Worm (Caenorhabditis elegans) whole organism, L3 larva: ENCODE results near the gene B0024.3.
A peak's percentile ranks its signal among the peaks of the same experiment; 100 is the strongest.

Experiments
- R02D3.7 ChIP-seq: fragments of 150-350 bp; optimal IDR thresholded peaks from 2 replicates; lab custom pipeline; 2014; ENCODE audit warnings: missing biosample characterization, missing genetic modification characterization
- ZK546.5 ChIP-seq: sonication (generic microtip); optimal IDR thresholded peaks from 2 replicates; lab custom pipeline; 2017; ENCODE audit warnings: missing biosample characterization, missing genetic modification characterization
- aly-2 ChIP-seq: fragments of 150-350 bp; optimal IDR thresholded peaks from 2 replicates; lab custom pipeline; 2014; ENCODE audit warnings: missing biosample characterization, missing genetic modification characterization
- ceh-9 ChIP-seq: sonication (generic microtip); optimal IDR thresholded peaks from 2 replicates; lab custom pipeline; 2018; ENCODE audit warnings: missing biosample characterization, missing genetic modification characterization
- daf-12 ChIP-seq: fragments of 150-350 bp; optimal IDR thresholded peaks from 2 replicates; lab custom pipeline; 2014; ENCODE audit warnings: missing biosample characterization, missing genetic modification reagents, missing genetic modification characterization
- egl-27 ChIP-seq: sonication (generic microtip); optimal IDR thresholded peaks from 4 replicates; lab custom pipeline; 2017; ENCODE audit warnings: missing biosample characterization, missing genetic modification reagents, missing genetic modification characterization
- egl-5 ChIP-seq: fragments of 150-350 bp; optimal IDR thresholded peaks from 2 replicates; lab custom pipeline; 2017; ENCODE audit warnings: missing biosample characterization, missing genetic modification reagents, missing genetic modification characterization, inconsistent platforms
- elt-1 ChIP-seq: fragments of 150-350 bp; optimal IDR thresholded peaks from 2 replicates; lab custom pipeline; 2014; ENCODE audit warnings: missing biosample characterization, missing genetic modification characterization
- elt-2 ChIP-seq: sonication (generic microtip); optimal IDR thresholded peaks from 2 replicates; lab custom pipeline; 2016; ENCODE audit warnings: missing genetic modification reagents, mild to moderate bottlenecking, missing genetic modification characterization, missing compliant biosample characterization
- elt-3 ChIP-seq, 3 experiments: fragments of 150-350 bp in 1 of 3; sonication (generic microtip) in 2 of 3; optimal IDR thresholded peaks; 2 replicates in 2 of 3; 4 replicates in 1 of 3; lab custom pipeline; 2014 to 2017; ENCODE audit warnings: missing biosample characterization in 3 of 3, missing genetic modification characterization in 3 of 3
- eor-1 ChIP-seq, 2 experiments: fragments of 150-350 bp; optimal IDR thresholded peaks; 2 replicates each; lab custom pipeline; 2014 to 2018; ENCODE audit warnings: missing biosample characterization in 2 of 2, missing genetic modification characterization in 2 of 2
- fkh-2 ChIP-seq: fragments of 150-350 bp; optimal IDR thresholded peaks from 2 replicates; lab custom pipeline; 2014; ENCODE audit warnings: missing biosample characterization, missing genetic modification reagents, missing genetic modification characterization
- hmg-11 ChIP-seq: sonication (generic microtip); optimal IDR thresholded peaks from 2 replicates; lab custom pipeline; 2016; ENCODE audit warnings: missing genetic modification characterization, missing compliant biosample characterization
- jun-1 ChIP-seq: fragments of 150-350 bp; optimal IDR thresholded peaks from 2 replicates; lab custom pipeline; 2014; ENCODE audit warnings: missing biosample characterization, missing genetic modification reagents, missing genetic modification characterization
- lin-15B ChIP-seq: fragments of 150-350 bp; optimal IDR thresholded peaks from 2 replicates; lab custom pipeline; 2014; ENCODE audit warnings: missing biosample characterization, missing genetic modification characterization
- lin-39 ChIP-seq: fragments of 150-350 bp; optimal IDR thresholded peaks from 2 replicates; lab custom pipeline; 2018; ENCODE audit warnings: missing biosample characterization, missing genetic modification reagents, missing genetic modification characterization
- lsy-12 ChIP-seq: sonication (generic microtip); optimal IDR thresholded peaks from 2 replicates; lab custom pipeline; 2016; ENCODE audit warnings: mild to moderate bottlenecking, missing genetic modification characterization, missing compliant biosample characterization
- mdl-1 ChIP-seq: fragments of 150-350 bp; optimal IDR thresholded peaks from 2 replicates; lab custom pipeline; 2014; ENCODE audit warnings: missing biosample characterization, missing genetic modification characterization
- mml-1 ChIP-seq: fragments of 150-350 bp; sonication (generic microtip); optimal IDR thresholded peaks from 3 replicates; lab custom pipeline; 2014; ENCODE audit warnings: missing biosample characterization, missing genetic modification characterization
- nfya-1 ChIP-seq: sonication (generic microtip); optimal IDR thresholded peaks from 2 replicates; lab custom pipeline; 2017; ENCODE audit warnings: missing genetic modification characterization, mild to moderate bottlenecking, missing compliant biosample characterization, antibody characterized with exemption, moderate library complexity; ENCODE audit not compliant: insufficient read depth
- nhr-12 ChIP-seq: fragments of 150-350 bp; optimal IDR thresholded peaks from 2 replicates; lab custom pipeline; 2014; ENCODE audit warnings: missing biosample characterization, missing genetic modification characterization
- nhr-23 ChIP-seq: fragments of 150-350 bp; optimal IDR thresholded peaks from 2 replicates; lab custom pipeline; 2014; ENCODE audit warnings: missing biosample characterization, missing genetic modification reagents, missing genetic modification characterization
- nhr-237 ChIP-seq: fragments of 150-350 bp; optimal IDR thresholded peaks from 2 replicates; lab custom pipeline; 2014; ENCODE audit warnings: missing biosample characterization, missing genetic modification characterization
- nhr-25 ChIP-seq: sonication (generic microtip); optimal IDR thresholded peaks from 2 replicates; lab custom pipeline; 2017; ENCODE audit warnings: missing biosample characterization, missing genetic modification characterization
- nhr-28 ChIP-seq: fragments of 150-350 bp; optimal IDR thresholded peaks from 2 replicates; lab custom pipeline; 2014; ENCODE audit warnings: missing biosample characterization, missing genetic modification characterization
- nhr-67 ChIP-seq: fragments of 150-350 bp; optimal IDR thresholded peaks from 2 replicates; lab custom pipeline; 2014; ENCODE audit warnings: missing biosample characterization, missing genetic modification characterization
- nhr-76 ChIP-seq: fragments of 150-350 bp; sonication (generic microtip); optimal IDR thresholded peaks from 5 replicates; lab custom pipeline; 2014; ENCODE audit warnings: missing biosample characterization, missing genetic modification characterization
- nhr-77 ChIP-seq: fragments of 150-350 bp; optimal IDR thresholded peaks from 2 replicates; lab custom pipeline; 2014; ENCODE audit warnings: missing biosample characterization, missing genetic modification characterization
- pha-4 ChIP-seq: fragments of 150-350 bp; optimal IDR thresholded peaks from 2 replicates; lab custom pipeline; 2014; ENCODE audit warnings: missing biosample characterization, missing genetic modification reagents, missing genetic modification characterization
- sea-2 ChIP-seq: fragments of 150-350 bp; sonication (generic microtip); optimal IDR thresholded peaks from 4 replicates; lab custom pipeline; 2014; ENCODE audit warnings: missing biosample characterization, missing genetic modification reagents, missing genetic modification characterization
- unc-39 ChIP-seq: sonication (generic microtip); optimal IDR thresholded peaks from 4 replicates; lab custom pipeline; 2017; ENCODE audit warnings: missing biosample characterization, missing genetic modification characterization
- unc-62 ChIP-seq: fragments of 150-350 bp; sonication (generic microtip); optimal IDR thresholded peaks from 4 replicates; lab custom pipeline; 2014; ENCODE audit warnings: missing biosample characterization, missing genetic modification reagents, missing genetic modification characterization
- zag-1 ChIP-seq: fragments of 150-350 bp; optimal IDR thresholded peaks from 2 replicates; lab custom pipeline; 2014; ENCODE audit warnings: missing biosample characterization, missing genetic modification characterization
- ztf-4 ChIP-seq: fragments of 150-350 bp; optimal IDR thresholded peaks from 2 replicates; lab custom pipeline; 2014; ENCODE audit warnings: missing biosample characterization, missing genetic modification characterization

Gene B0024.3

DNA sequence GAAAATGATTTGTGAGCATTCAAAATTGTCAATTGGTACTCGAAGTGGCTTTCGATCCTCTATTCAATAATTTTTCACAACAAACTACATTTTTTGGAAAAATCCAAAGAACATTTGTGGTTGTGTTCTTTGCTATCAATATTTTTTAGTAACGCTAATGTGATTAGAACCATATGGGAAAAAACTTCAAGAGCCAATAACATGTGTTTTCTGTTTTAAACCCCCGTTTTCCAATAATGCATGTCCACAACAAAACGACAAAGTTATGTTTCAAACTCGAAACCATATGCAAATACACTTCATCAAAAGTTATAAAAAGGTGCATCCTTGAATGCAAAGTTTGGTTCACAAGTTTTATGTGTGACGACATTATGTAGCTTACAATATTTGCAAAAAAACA, 1.5 kb upstream of the B0024.3 start:
- TF ChIP-seq elt-3 (tag; optimal IDR thresholded peaks at IDR 0.05; lab: Kevin White, UChicago): no peak
- no peak for TF ChIP-seq unc-39 (tag; lab: Kevin White, UChicago)
- no peak for TF ChIP-seq unc-62 (GFP tag; lab: Kevin White, UChicago)

ce11 chrV:10289743-10290142, 2.4 kb downstream of the B0024.3 start, which contains the start of gene B0024.15:
B0024.15 (plus strand) TSS chrV:10290043.
- TF ChIP-seq ZK546.5 (tag; lab: Kevin White, UChicago): no peak
- TF ChIP-seq nhr-77 (tag; lab: Kevin White, UChicago): no peak
- no peak for TF ChIP-seq hmg-11
- no peak for TF ChIP-seq ceh-9 (tag; lab: Kevin White, UChicago)
- TF ChIP-seq nhr-23 (tag; lab: Kevin White, UChicago): no peak
- no peak for TF ChIP-seq unc-39 (tag; lab: Kevin White, UChicago)
- TF ChIP-seq nhr-67 (tag; lab: Kevin White, UChicago): no peak
- no peak for TF ChIP-seq elt-2 (tag; lab: Kevin White, UChicago)
- TF ChIP-seq lin-15B: no peak
- TF ChIP-seq daf-12 (tag; lab: Kevin White, UChicago): no peak
- no peak for TF ChIP-seq fkh-2 (tag; lab: Kevin White, UChicago)
- no peak for TF ChIP-seq nhr-12
- TF ChIP-seq jun-1 (tag; lab: Kevin White, UChicago): no peak
- no peak for TF ChIP-seq R02D3.7 (tag; lab: Kevin White, UChicago)
- TF ChIP-seq ztf-4 (tag; lab: Kevin White, UChicago): no peak
- no peak for TF ChIP-seq pha-4
- no peak for TF ChIP-seq nhr-237 (tag; lab: Kevin White, UChicago)
- TF ChIP-seq nfya-1: no peak
- TF ChIP-seq nhr-28 (tag; lab: Kevin White, UChicago): no peak
- no peak for TF ChIP-seq mdl-1

ce11 chrV:10291848-10292247, 4.5 kb downstream of the B0024.3 start:
- TF ChIP-seq hmg-11 (no peak), lin-15B (no peak), nhr-237 (tag; lab: Kevin White, UChicago) (no peak), eor-1 (tag; optimal IDR thresholded peaks at IDR 0.05; lab: Kevin White, UChicago) (no peak), unc-62 (GFP tag; lab: Kevin White, UChicago) (no peak), mml-1 (tag; lab: Kevin White, UChicago) (no peak), egl-5 (tag; lab: Kevin White, UChicago) (no peak), lin-39 (tag; lab: Kevin White, UChicago) (no peak), mdl-1 (no peak), nhr-76 (tag; lab: Kevin White, UChicago) (no peak), aly-2 (no peak), unc-39 (tag; lab: Kevin White, UChicago) (no peak)
- TF ChIP-seq, all 47 proteins: peak for 0

ce11 chrV:10292819-10293357, 5.5 kb downstream of the B0024.3 start, which contains the start of gene col-149:
col-149 (minus strand) TSS chrV:10292869.
- peak; percentile 75 for TF ChIP-seq nhr-23 (tag; lab: Kevin White, UChicago)
- no peak for TF ChIP-seq mdl-1
- TF ChIP-seq elt-3 (tag; optimal IDR thresholded peaks at IDR 0.05; lab: Kevin White, UChicago): peak in 1 of 3 experiments; percentile 56

- TF ChIP-seq egl-27 (tag; lab: Kevin White, UChicago): no peak
- TF ChIP-seq aly-2: no peak
- no peak for TF ChIP-seq elt-1
- no peak for TF ChIP-seq sea-2 (GFP tag; lab: Kevin White, UChicago)
- TF ChIP-seq lsy-12 (tag; lab: Kevin White, UChicago): no peak
- no peak for TF ChIP-seq mml-1 (tag; lab: Kevin White, UChicago)
- no peak for TF ChIP-seq jun-1 (tag; lab: Kevin White, UChicago)
- TF ChIP-seq zag-1 (tag; lab: Kevin White, UChicago): no peak
- TF ChIP-seq nhr-25 (tag; lab: Kevin White, UChicago): no peak
- no peak for TF ChIP-seq nhr-23 (tag; lab: Kevin White, UChicago)
- TF ChIP-seq nhr-67 (tag; lab: Kevin White, UChicago): no peak
These were observed 7.2 kb downstream of the B0024.3 start, which contains the start of gene col-150 for ce11 chrV:10294549-10294948. col-150 (minus strand) TSS chrV:10294649.
